Fruit fly (Drosophila melanogaster) S2 (cell line): ENCODE data around the gene CG5568.

ENCODE experiments used
- CG8478 ChIP-seq: fragments of >200 bp; optimal IDR thresholded peaks from 2 replicates; lab custom pipeline; 2018
- CTCF ChIP-seq, 2 experiments: fragments of >200 bp; optimal IDR thresholded peaks; 2 replicates each; lab custom pipeline; 2018

dm6 chr3L:5855098-5855497, 16.2 kb upstream of the CG5568 start:
- TF ChIP-seq CTCF (optimal IDR thresholded peaks at IDR 0.05; lab: Kevin White, UChicago) (no peak), CG8478 (lab: Kevin White, UChicago) (no peak)
